Worm (Caenorhabditis elegans) whole organism, young adult: ENCODE measurements around the gene F44A2.3.

Source experiments
- B0019.2 ChIP-seq: fragments of 200-800 bp; sonication (Bioruptor generic); conservative IDR thresholded peaks from 2 replicates; pipeline ENCODE4 v1.3.6; 2022; ENCODE audit warnings: missing genetic modification reagents, missing genetic modification characterization, missing compliant biosample characterization
- B0261.1 ChIP-seq: sonication (generic microtip); optimal IDR thresholded peaks from 2 replicates; lab custom pipeline; 2016; ENCODE audit warnings: mild to moderate bottlenecking, missing genetic modification characterization, moderate library complexity, missing compliant biosample characterization
- B0336.3 ChIP-seq: fragments of 200-800 bp; sonication (Bioruptor generic); IDR thresholded peaks from 2 replicates; pipeline ENCODE4 v1.3.6; 2022; ENCODE audit warnings: missing genetic modification characterization, missing compliant biosample characterization
- C06A6.2 ChIP-seq: fragments of 200-800 bp; sonication (Bioruptor generic); conservative IDR thresholded peaks from 2 replicates; pipeline ENCODE4 v1.3.6; 2022; ENCODE audit warnings: missing genetic modification characterization, missing compliant biosample characterization
- F37B4.10 ChIP-seq: fragments of 200-800 bp; sonication (Bioruptor generic); IDR thresholded peaks from 2 replicates; pipeline ENCODE4 v1.3.6; 2022; ENCODE audit warnings: missing genetic modification characterization, missing compliant biosample characterization
- F49E8.2 ChIP-seq: sonication (generic microtip); optimal IDR thresholded peaks from 3 replicates; lab custom pipeline; 2017; ENCODE audit warnings: missing genetic modification characterization, mild to moderate bottlenecking, missing compliant biosample characterization, antibody characterized with exemption, moderate library complexity; ENCODE audit not compliant: insufficient read depth
- Y53F4B.3 ChIP-seq: fragments of 200-800 bp; sonication (Bioruptor generic); IDR thresholded peaks from 2 replicates; pipeline ENCODE4 v1.3.6; 2022; ENCODE audit warnings: missing genetic modification reagents, missing genetic modification characterization, missing compliant biosample characterization
- Y56A3A.18 ChIP-seq: fragments of 200-800 bp; sonication (Bioruptor generic); IDR thresholded peaks from 2 replicates; pipeline ENCODE4 v1.3.6; 2022; ENCODE audit warnings: missing genetic modification reagents, missing genetic modification characterization, missing compliant biosample characterization
- Y79H2A.3 ChIP-seq: fragments of 200-800 bp; sonication (Bioruptor generic); conservative IDR thresholded peaks from 2 replicates; pipeline ENCODE4 v1.3.6; 2022; ENCODE audit warnings: missing genetic modification reagents, missing genetic modification characterization, missing compliant biosample characterization
- aptf-3 ChIP-seq: fragments of 200-800 bp; sonication (Bioruptor generic); IDR thresholded peaks from 2 replicates; pipeline ENCODE4 v1.3.6; 2022; ENCODE audit warnings: missing genetic modification characterization, missing compliant biosample characterization
- attf-3 ChIP-seq: fragments of 200-800 bp; sonication (Bioruptor generic); conservative IDR thresholded peaks from 2 replicates; pipeline ENCODE4 v1.3.6; 2022; ENCODE audit warnings: missing genetic modification reagents, missing genetic modification characterization, missing compliant biosample characterization
- bed-2 ChIP-seq: fragments of 200-800 bp; sonication (Bioruptor generic); IDR thresholded peaks from 2 replicates; pipeline ENCODE4 v1.3.6; 2022; ENCODE audit warnings: missing genetic modification reagents, missing genetic modification characterization, missing compliant biosample characterization
- cebp-1 ChIP-seq, 2 experiments: fragments of 200-800 bp in 1 of 2; sonication (Bioruptor generic) in 1 of 2; sonication (generic microtip) in 1 of 2; IDR thresholded peaks in 1 of 2; optimal IDR thresholded peaks in 1 of 2; 2 replicates each; pipeline versions ENCODE4 v1.3.6 to Lab custom; 2017 to 2022; ENCODE audit warnings: missing compliant biosample characterization in 2 of 2, missing genetic modification characterization in 2 of 2, mild to moderate bottlenecking in 1 of 2, missing genetic modification reagents in 1 of 2, moderate library complexity in 1 of 2
- ceh-40 ChIP-seq: fragments of 200-800 bp; sonication (Bioruptor generic); IDR thresholded peaks from 2 replicates; pipeline ENCODE4 v1.3.6; 2022; ENCODE audit warnings: missing genetic modification characterization, missing compliant biosample characterization
- ceh-79 ChIP-seq: sonication (generic microtip); optimal IDR thresholded peaks from 2 replicates; lab custom pipeline; 2017; ENCODE audit warnings: mild to moderate bottlenecking, missing genetic modification characterization, missing compliant biosample characterization
- die-1 ChIP-seq: sonication (generic microtip); optimal IDR thresholded peaks from 2 replicates; lab custom pipeline; 2016; ENCODE audit warnings: missing genotype, mild to moderate bottlenecking, missing genetic modification characterization, missing compliant biosample characterization
- dpff-1 ChIP-seq: sonication (generic microtip); optimal IDR thresholded peaks from 2 replicates; lab custom pipeline; 2017; ENCODE audit warnings: mild to moderate bottlenecking, missing genetic modification characterization, missing compliant biosample characterization
- efl-1 ChIP-seq: fragments of 150-350 bp; optimal IDR thresholded peaks from 2 replicates; lab custom pipeline; 2014; ENCODE audit warnings: missing biosample characterization, missing genetic modification reagents, missing genetic modification characterization
- egl-44 ChIP-seq: fragments of 200-800 bp; sonication (Bioruptor generic); IDR thresholded peaks from 2 replicates; pipeline ENCODE4 v1.3.6; 2022; ENCODE audit warnings: missing genetic modification reagents, missing genetic modification characterization, missing compliant biosample characterization
- ets-4 ChIP-seq: fragments of 200-800 bp; sonication (Bioruptor generic); optimal IDR thresholded peaks from 2 replicates; lab custom pipeline; 2018; ENCODE audit warnings: mild to moderate bottlenecking, missing genetic modification characterization, missing compliant biosample characterization
- him-1 ChIP-seq: sonication (generic microtip); optimal IDR thresholded peaks from 2 replicates; lab custom pipeline; 2016; ENCODE audit warnings: missing genotype, missing genetic modification reagents, missing genetic modification characterization, missing compliant biosample characterization
- hmg-1.2 ChIP-seq: fragments of 200-800 bp; sonication (Bioruptor generic); IDR thresholded peaks from 2 replicates; pipeline ENCODE4 v1.3.6; 2022; ENCODE audit warnings: missing genetic modification reagents, missing genetic modification characterization, missing compliant biosample characterization
- hmg-20 ChIP-seq: fragments of 200-800 bp; sonication (Bioruptor generic); IDR thresholded peaks from 2 replicates; pipeline ENCODE4 v1.3.6; 2022; ENCODE audit warnings: missing genetic modification reagents, missing genetic modification characterization, missing compliant biosample characterization
- hsf-1 ChIP-seq: fragments of 200-800 bp; sonication (Bioruptor generic); IDR thresholded peaks from 2 replicates; pipeline ENCODE4 v1.3.6; 2022; ENCODE audit warnings: missing genetic modification reagents, missing genetic modification characterization, missing compliant biosample characterization
- lin-26 ChIP-seq: fragments of 200-800 bp; sonication (Bioruptor generic); IDR thresholded peaks from 2 replicates; pipeline ENCODE4 v1.3.6; 2022; ENCODE audit warnings: missing genetic modification reagents, missing genetic modification characterization, missing compliant biosample characterization
- lin-40 ChIP-seq: sonication (generic microtip); optimal IDR thresholded peaks from 2 replicates; lab custom pipeline; 2016; ENCODE audit warnings: missing genetic modification characterization, mild to moderate bottlenecking, missing compliant biosample characterization, missing genotype, missing genetic modification reagents
- madf-6 ChIP-seq: fragments of 200-800 bp; sonication (Bioruptor generic); IDR thresholded peaks from 2 replicates; pipeline ENCODE4 v1.3.6; 2022; ENCODE audit warnings: missing genetic modification reagents, missing genetic modification characterization, missing compliant biosample characterization
- mcd-1 ChIP-seq: fragments of 200-800 bp; sonication (Bioruptor generic); IDR thresholded peaks from 2 replicates; pipeline ENCODE4 v1.3.6; 2022; ENCODE audit warnings: missing genetic modification reagents, missing genetic modification characterization, missing compliant biosample characterization
- mel-28 ChIP-seq: sonication (generic microtip); optimal IDR thresholded peaks from 2 replicates; lab custom pipeline; 2016; ENCODE audit warnings: borderline replicate concordance, mild to moderate bottlenecking, missing genetic modification characterization, missing compliant biosample characterization
- nfya-2 ChIP-seq: fragments of 200-800 bp; sonication (Bioruptor generic); IDR thresholded peaks from 2 replicates; pipeline ENCODE4 v1.3.6; 2022; ENCODE audit warnings: missing genetic modification reagents, missing genetic modification characterization, missing compliant biosample characterization
- nfyb-1 ChIP-seq: fragments of 200-800 bp; sonication (Bioruptor generic); IDR thresholded peaks from 2 replicates; pipeline ENCODE4 v1.3.6; 2022; ENCODE audit warnings: missing genetic modification reagents, missing genetic modification characterization, missing compliant biosample characterization
- nhr-80 ChIP-seq: sonication (generic microtip); optimal IDR thresholded peaks from 2 replicates; lab custom pipeline; 2016; ENCODE audit warnings: missing genetic modification characterization, missing compliant biosample characterization
- pbrm-1 ChIP-seq: fragments of 200-800 bp; sonication (Bioruptor generic); IDR thresholded peaks from 2 replicates; pipeline ENCODE4 v1.3.6; 2022; ENCODE audit warnings: missing genetic modification reagents, missing genetic modification characterization, missing compliant biosample characterization
- rcor-1 ChIP-seq: fragments of 200-800 bp; sonication (Bioruptor generic); IDR thresholded peaks from 2 replicates; pipeline ENCODE4 v1.3.6; 2022; ENCODE audit warnings: missing genetic modification reagents, missing genetic modification characterization, missing compliant biosample characterization
- rec-8 ChIP-seq, 2 experiments: sonication (generic microtip); optimal IDR thresholded peaks; 2 replicates each; lab custom pipeline; 2016; ENCODE audit warnings: mild to moderate bottlenecking in 2 of 2, missing genetic modification characterization in 2 of 2, missing genetic modification reagents in 2 of 2, missing genotype in 2 of 2, missing biosample characterization in 1 of 2, missing compliant biosample characterization in 1 of 2, moderate library complexity in 1 of 2
- sdz-38 ChIP-seq: sonication (generic microtip); optimal IDR thresholded peaks from 2 replicates; lab custom pipeline; 2016; ENCODE audit warnings: missing genotype, missing genetic modification characterization, missing compliant biosample characterization
- sea-2 ChIP-seq: fragments of 200-800 bp; sonication (Bioruptor generic); IDR thresholded peaks from 2 replicates; pipeline ENCODE4 v1.3.6; 2022; ENCODE audit warnings: missing genetic modification characterization, missing compliant biosample characterization
- somi-1 ChIP-seq: fragments of 200-800 bp; sonication (Bioruptor generic); optimal IDR thresholded peaks from 2 replicates; lab custom pipeline; 2018; ENCODE audit warnings: mild to moderate bottlenecking, missing genetic modification characterization, missing compliant biosample characterization
- tbx-9 ChIP-seq: sonication (generic microtip); optimal IDR thresholded peaks from 2 replicates; lab custom pipeline; 2016; ENCODE audit warnings: borderline replicate concordance, missing genetic modification characterization, inconsistent platforms, missing compliant biosample characterization
- unc-62 ChIP-seq: fragments of 150-350 bp; optimal IDR thresholded peaks from 2 replicates; lab custom pipeline; 2014; ENCODE audit warnings: missing biosample characterization, missing genetic modification reagents, missing genetic modification characterization
- zfh-2 ChIP-seq: fragments of 200-800 bp; sonication (Bioruptor generic); conservative IDR thresholded peaks from 2 replicates; pipeline ENCODE4 v1.3.6; 2022; ENCODE audit warnings: missing genetic modification reagents, missing genetic modification characterization, missing compliant biosample characterization
- zim-3 ChIP-seq: sonication (generic microtip); optimal IDR thresholded peaks from 2 replicates; lab custom pipeline; 2017; ENCODE audit warnings: mild to moderate bottlenecking, missing genetic modification characterization, moderate library complexity, missing compliant biosample characterization
- ztf-28 ChIP-seq: fragments of 200-800 bp; sonication (Bioruptor generic); IDR thresholded peaks from 2 replicates; pipeline ENCODE4 v1.3.6; 2022; ENCODE audit warnings: missing genetic modification reagents, missing genetic modification characterization, missing compliant biosample characterization

F44A2.3 gene

DNA sequence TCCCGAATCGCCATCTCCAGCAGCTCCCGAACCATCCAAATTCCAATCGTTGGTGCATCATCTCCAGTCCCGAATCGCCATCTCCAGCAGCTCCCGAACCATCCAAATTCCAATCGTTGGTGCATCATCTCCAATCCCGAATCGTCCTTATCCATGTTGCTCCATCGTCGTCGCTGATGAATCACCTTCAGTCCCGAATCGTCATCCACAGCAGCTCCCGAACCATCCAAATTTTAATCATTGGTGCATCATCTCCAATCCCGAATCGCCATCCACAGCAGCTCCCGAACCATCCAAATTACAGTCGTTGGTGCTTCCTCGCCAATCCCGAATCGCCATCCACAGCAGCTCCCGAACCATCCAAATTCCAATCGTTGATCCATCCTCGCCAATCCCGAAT lies 34.1 kb downstream of the F44A2.3 start:
- peak; percentile 24; the same call in 1 of the 2 replicates for TF ChIP-seq egl-44
- TF ChIP-seq Y56A3A.18 (GFP tag; lab: Robert Waterston, UW) = peak; percentile 42; the same call in 1 of the 2 replicates
- peak; percentile 31; the same call in 1 of the 2 replicates for TF ChIP-seq rcor-1 (GFP tag; lab: Robert Waterston, UW)
- peak; percentile 89; the same call in 1 of the 2 replicates for TF ChIP-seq F37B4.10 (GFP tag; lab: Robert Waterston, UW)
- 0 out of 2 replicates have a peak, but pooled peaks have one; percentile 36 for TF ChIP-seq Y79H2A.3 (GFP tag; lab: Robert Waterston, UW)
- 0 out of 2 replicates have a peak, but pooled peaks have one; percentile 64 for TF ChIP-seq sea-2 (GFP tag; lab: Robert Waterston, UW)
- 0 out of 2 replicates have a peak, but pooled peaks have one; percentile 46 for TF ChIP-seq pbrm-1 (GFP tag; lab: Robert Waterston, UW)
- TF ChIP-seq mcd-1 (GFP tag; lab: Robert Waterston, UW) = 0 out of 2 replicates have a peak, but pooled peaks have one; percentile 8
- peak; percentile 23; the same call in 1 of the 2 replicates for TF ChIP-seq hmg-1.2 (GFP tag; lab: Robert Waterston, UW)
- peak; percentile 54; the same call in 1 of the 2 replicates for TF ChIP-seq hsf-1 (GFP tag; lab: Robert Waterston, UW)
- TF ChIP-seq, all 124 proteins: peak for 10; not testable (repeated sequence) for 114

DNA sequence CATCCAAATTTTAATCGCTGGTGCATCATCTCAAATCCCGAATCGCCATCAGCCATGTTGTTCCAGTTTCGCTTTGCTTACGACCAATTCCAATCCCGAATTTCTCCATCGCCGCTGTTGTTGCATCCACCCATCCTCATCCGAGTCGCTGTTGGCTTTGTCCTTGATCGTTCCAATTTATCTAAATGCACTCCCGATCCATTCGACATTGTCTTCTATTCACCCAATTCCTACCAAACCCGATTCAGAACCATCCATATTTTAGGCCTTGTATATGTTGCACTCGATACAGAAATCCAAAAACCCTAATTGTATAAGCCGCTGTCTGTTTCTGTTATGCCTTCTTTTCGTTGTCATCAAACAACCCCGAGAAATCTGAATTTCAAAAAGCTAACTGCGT lies 35.1 kb downstream of the F44A2.3 start:
- TF ChIP-seq B0261.1 (no peak), ceh-40 (GFP tag; lab: Robert Waterston, UW) (peak; percentile 75), tbx-9 (tag; lab: Kevin White, UChicago) (no peak), lin-40 (tag; lab: Kevin White, UChicago) (no peak), ztf-28 (GFP tag; lab: Robert Waterston, UW) (peak; percentile 28; the same call in 1 of the 2 replicates), sea-2 (GFP tag; lab: Robert Waterston, UW) (peak; percentile 65; the same call in 1 of the 2 replicates), B0336.3 (GFP tag; lab: Robert Waterston, UW) (peak; percentile 52), mcd-1 (GFP tag; lab: Robert Waterston, UW) (peak; percentile 49; the same call in 1 of the 2 replicates), mel-28 (tag; lab: Kevin White, UChicago) (peak; percentile 21), hmg-20 (GFP tag; lab: Robert Waterston, UW) (0 out of 2 replicates have a peak, but pooled peaks have one; percentile 54), Y79H2A.3 (GFP tag; lab: Robert Waterston, UW) (peak; percentile 92), nhr-80 (tag; lab: Kevin White, UChicago) (no peak), C06A6.2 (GFP tag; lab: Robert Waterston, UW) (peak; percentile 80), zim-3 (tag; lab: Kevin White, UChicago) (no peak), die-1 (no peak), sdz-38 (tag; lab: Kevin White, UChicago) (no peak), him-1 (tag; lab: Kevin White, UChicago) (no peak), egl-44 (peak; percentile 72; the same call in 1 of the 2 replicates), nfyb-1 (peak; percentile 86), madf-6 (peak; percentile 61), dpff-1 (tag; lab: Kevin White, UChicago) (no peak), F49E8.2 (tag; lab: Kevin White, UChicago) (peak; percentile 37), attf-3 (GFP tag; lab: Robert Waterston, UW) (0 out of 2 replicates have a peak, but pooled peaks have one; percentile 13), somi-1 (no peak), rec-8 (tag; optimal IDR thresholded peaks at IDR 0.05; lab: Kevin White, UChicago) (no peak), B0019.2 (peak; percentile 32; the same call in 1 of the 2 replicates), aptf-3 (GFP tag; lab: Robert Waterston, UW) (0 out of 2 replicates have a peak, but pooled peaks have one; percentile 11), unc-62 (no peak), hmg-1.2 (GFP tag; lab: Robert Waterston, UW) (peak; percentile 62), rcor-1 (GFP tag; lab: Robert Waterston, UW) (no peak; the same call in 1 of the 2 replicates), nfya-2 (GFP tag; lab: Robert Waterston, UW) (peak; percentile 81), F37B4.10 (GFP tag; lab: Robert Waterston, UW) (peak; percentile 94), ets-4 (GFP tag; lab: Kevin White, UChicago) (no peak), pbrm-1 (GFP tag; lab: Robert Waterston, UW) (peak; percentile 80), bed-2 (GFP tag; lab: Robert Waterston, UW) (no peak), Y53F4B.3 (GFP tag; lab: Robert Waterston, UW) (peak; percentile 36; the same call in 1 of the 2 replicates), efl-1 (GFP tag; lab: Kevin White, UChicago) (no peak), zfh-2 (GFP tag; lab: Robert Waterston, UW) (0 out of 2 replicates have a peak, but pooled peaks have one; percentile 4), cebp-1 (GFP tag; IDR thresholded peaks at IDR 0.05; lab: Robert Waterston, UW) (peak; percentile 70), cebp-1 (tag; optimal IDR thresholded peaks at IDR 0.05; lab: Kevin White, UChicago) (peak; percentile 62), ceh-79 (peak; percentile 52), lin-26 (peak; percentile 45)
